Worm (Caenorhabditis elegans) whole organism, late embryonic: ENCODE measurements around the gene klo-2.

Source experiments
- ceh-9 ChIP-seq: sonication (generic microtip); optimal IDR thresholded peaks from 2 replicates; lab custom pipeline; 2016; ENCODE audit warnings: mild to moderate bottlenecking, missing genetic modification characterization, inconsistent platforms, missing compliant biosample characterization
- fkh-10 ChIP-seq: fragments of 150-350 bp; optimal IDR thresholded peaks from 2 replicates; lab custom pipeline; 2014; ENCODE audit warnings: missing biosample characterization, missing genetic modification reagents, missing genetic modification characterization
- madf-2 ChIP-seq: sonication (generic microtip); optimal IDR thresholded peaks from 2 replicates; lab custom pipeline; 2017; ENCODE audit warnings: missing genetic modification characterization, missing compliant biosample characterization
- pat-9 ChIP-seq: fragments of 200-800 bp; sonication (Bioruptor generic); optimal IDR thresholded peaks from 2 replicates; lab custom pipeline; 2018; ENCODE audit warnings: mild to moderate bottlenecking, missing genetic modification characterization, moderate library complexity, missing compliant biosample characterization
- pha-2 ChIP-seq: sonication (generic microtip); optimal IDR thresholded peaks from 2 replicates; lab custom pipeline; 2017; ENCODE audit warnings: mild to moderate bottlenecking, missing genetic modification characterization, missing compliant biosample characterization
- pha-4 ChIP-seq: fragments of 150-350 bp; optimal IDR thresholded peaks from 2 replicates; lab custom pipeline; 2018; ENCODE audit warnings: missing biosample characterization, missing genetic modification reagents, missing genetic modification characterization
- pqm-1 ChIP-seq: sonication (generic microtip); optimal IDR thresholded peaks from 2 replicates; lab custom pipeline; 2016; ENCODE audit warnings: missing genetic modification characterization, missing compliant biosample characterization
- tbx-2 ChIP-seq: sonication (generic microtip); optimal IDR thresholded peaks from 2 replicates; lab custom pipeline; 2016; ENCODE audit warnings: missing genetic modification characterization, missing compliant biosample characterization

ce11 chrIII:2477303-2477702, 31.3 kb downstream of the klo-2 start:
- TF ChIP-seq pha-4, result no peak
- TF ChIP-seq pqm-1, result no peak
- TF ChIP-seq madf-2 (tag; lab: Kevin White, UChicago), result no peak
- TF ChIP-seq ceh-9 (tag; lab: Kevin White, UChicago), result no peak
- no peak for TF ChIP-seq pat-9 (tag; lab: Kevin White, UChicago)
- TF ChIP-seq tbx-2 (tag; lab: Kevin White, UChicago), result no peak
- TF ChIP-seq fkh-10 (GFP tag; lab: Kevin White, UChicago), result no peak
- TF ChIP-seq pha-2 (tag; lab: Kevin White, UChicago), result no peak
